Worm (Caenorhabditis elegans): ENCODE results near the gene ced-7.

ce11 chrIII:9612097-9612496 is 32.2 kb upstream of the ced-7 start, which contains the start of gene bbs-4:
- no peak for TF ChIP-seq nhr-11 (tag; optimal IDR thresholded peaks at IDR 0.05)
- TF ChIP-seq nhr-77 (tag; optimal IDR thresholded peaks at IDR 0.05) = no peak
- TF ChIP-seq skn-1 (tag; optimal IDR thresholded peaks at IDR 0.05) = no peak
- TF ChIP-seq elt-3 (tag; optimal IDR thresholded peaks at IDR 0.05) = no peak
- TF ChIP-seq ztf-11 (tag; optimal IDR thresholded peaks at IDR 0.05) = no peak
- no peak for TF ChIP-seq lin-39 (tag; optimal IDR thresholded peaks at IDR 0.05)
- no peak for TF ChIP-seq lsy-2 (tag; optimal IDR thresholded peaks at IDR 0.05)
- TF ChIP-seq aly-2 (tag; optimal IDR thresholded peaks at IDR 0.05) = no peak
- TF ChIP-seq lin-11 (tag; optimal IDR thresholded peaks at IDR 0.05) = no peak
- no peak for TF ChIP-seq unc-39 (tag; optimal IDR thresholded peaks at IDR 0.05)
- no peak for TF ChIP-seq ZK546.5 (tag; optimal IDR thresholded peaks at IDR 0.05)
- TF ChIP-seq dmd-4 (tag; optimal IDR thresholded peaks at IDR 0.05) = no peak
- TF ChIP-seq mab-5 (tag; optimal IDR thresholded peaks at IDR 0.05) = no peak
- no peak for TF ChIP-seq crh-2 (tag; optimal IDR thresholded peaks at IDR 0.05)

Measured in whole organism, L2 larva.